Worm (Caenorhabditis elegans) whole organism, young adult: ENCODE results near the gene nhr-143.

ENCODE experiments used
- Y67H2A.10 ChIP-seq: fragments of 200-800 bp; sonication (Bioruptor generic); conservative IDR thresholded peaks from 2 replicates; pipeline ENCODE4 v1.3.6; 2022; ENCODE audit warnings: missing genetic modification reagents, missing genetic modification characterization, missing compliant biosample characterization
- ZK185.1 ChIP-seq: sonication (generic microtip); optimal IDR thresholded peaks from 2 replicates; lab custom pipeline; 2016; ENCODE audit warnings: mild to moderate bottlenecking, missing genetic modification characterization, missing compliant biosample characterization; ENCODE audit not compliant: poor library complexity, severe bottlenecking
- ama-1 ChIP-seq, 3 experiments: fragments of 150-350 bp in 1 of 3; sonication (generic microtip) in 2 of 3; optimal IDR thresholded peaks; 2 replicates each; lab custom pipeline; 2014 to 2018; ENCODE audit warnings: missing biosample characterization in 2 of 3, missing genetic modification characterization in 2 of 3, missing genetic modification reagents in 2 of 3
- atf-7 ChIP-seq: sonication (generic microtip); optimal IDR thresholded peaks from 2 replicates; lab custom pipeline; 2017; ENCODE audit warnings: mild to moderate bottlenecking, missing genetic modification characterization, missing compliant biosample characterization
- attf-6 ChIP-seq: fragments of 200-800 bp; sonication (Bioruptor generic); IDR thresholded peaks from 2 replicates; pipeline ENCODE4 v1.3.6; 2022; ENCODE audit warnings: missing genetic modification reagents, missing genetic modification characterization, missing compliant biosample characterization
- efl-1 ChIP-seq: fragments of 150-350 bp; optimal IDR thresholded peaks from 2 replicates; lab custom pipeline; 2014; ENCODE audit warnings: missing biosample characterization, missing genetic modification reagents, missing genetic modification characterization
- hmg-20 ChIP-seq: fragments of 200-800 bp; sonication (Bioruptor generic); IDR thresholded peaks from 2 replicates; pipeline ENCODE4 v1.3.6; 2022; ENCODE audit warnings: missing genetic modification reagents, missing genetic modification characterization, missing compliant biosample characterization
- sea-2 ChIP-seq: fragments of 200-800 bp; sonication (Bioruptor generic); IDR thresholded peaks from 2 replicates; pipeline ENCODE4 v1.3.6; 2022; ENCODE audit warnings: missing genetic modification characterization, missing compliant biosample characterization
- snpc-4 ChIP-seq, 5 experiments: fragments of 150-350 bp in 1 of 5; sonication (generic microtip) in 4 of 5; optimal IDR thresholded peaks; 2 replicates each; lab custom pipeline; 2014 to 2018; ENCODE audit warnings: missing genetic modification characterization in 5 of 5, missing biosample characterization in 3 of 5, antibody characterized with exemption in 2 of 5, mild to moderate bottlenecking in 2 of 5, missing compliant biosample characterization in 2 of 5, missing genotype in 2 of 5, moderate library complexity in 2 of 5, missing genetic modification reagents in 1 of 5
- somi-1 ChIP-seq: fragments of 200-800 bp; sonication (Bioruptor generic); optimal IDR thresholded peaks from 2 replicates; lab custom pipeline; 2018; ENCODE audit warnings: mild to moderate bottlenecking, missing genetic modification characterization, missing compliant biosample characterization
- tbx-9 ChIP-seq: sonication (generic microtip); optimal IDR thresholded peaks from 2 replicates; lab custom pipeline; 2016; ENCODE audit warnings: borderline replicate concordance, missing genetic modification characterization, inconsistent platforms, missing compliant biosample characterization
- zfh-2 ChIP-seq: fragments of 200-800 bp; sonication (Bioruptor generic); conservative IDR thresholded peaks from 2 replicates; pipeline ENCODE4 v1.3.6; 2022; ENCODE audit warnings: missing genetic modification reagents, missing genetic modification characterization, missing compliant biosample characterization

DNA sequence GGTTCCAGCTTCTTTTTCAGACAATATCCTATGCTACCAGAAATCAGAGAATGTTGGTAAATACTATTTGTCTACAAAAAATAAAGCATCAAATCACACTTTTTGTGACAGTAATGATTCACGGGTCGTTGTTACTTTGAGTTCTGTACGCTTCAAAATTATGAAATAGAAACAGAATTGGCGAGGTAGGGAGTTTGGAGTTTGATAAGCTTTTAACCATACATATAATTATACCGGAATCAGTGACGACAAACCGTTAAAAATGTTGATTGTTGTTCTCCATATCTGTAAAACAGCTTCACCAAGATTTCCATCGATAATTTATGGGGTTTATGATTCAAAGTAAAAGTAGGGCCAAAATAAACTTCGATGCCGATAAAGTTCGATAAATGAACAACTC is 3.2 kb upstream of the nhr-143 start:
- TF ChIP-seq attf-6 (GFP tag; lab: Robert Waterston, UW): no peak
- no peak for TF ChIP-seq zfh-2 (GFP tag; lab: Robert Waterston, UW)
- no peak for TF ChIP-seq tbx-9 (tag; lab: Kevin White, UChicago)
- no peak for TF ChIP-seq snpc-4 (GFP tag; optimal IDR thresholded peaks at IDR 0.05; lab: Kevin White, UChicago)
- no peak for TF ChIP-seq snpc-4 (tag; optimal IDR thresholded peaks at IDR 0.05; lab: Kevin White, UChicago)
- TF ChIP-seq ZK185.1 (tag; lab: Kevin White, UChicago): no peak
- TF ChIP-seq efl-1 (GFP tag; lab: Kevin White, UChicago): no peak
- TF ChIP-seq somi-1 (GFP tag; lab: Kevin White, UChicago): no peak
- no peak for TF ChIP-seq atf-7 (tag; lab: Kevin White, UChicago)
- TF ChIP-seq sea-2: no peak
- no peak for TF ChIP-seq ama-1 (optimal IDR thresholded peaks at IDR 0.05; lab: Kevin White, UChicago)
- TF ChIP-seq ama-1 (GFP tag; optimal IDR thresholded peaks at IDR 0.05; lab: Kevin White, UChicago): no peak
- TF ChIP-seq Y67H2A.10 (GFP tag; lab: Robert Waterston, UW): no peak
- TF ChIP-seq hmg-20 (GFP tag; lab: Robert Waterston, UW): no peak
